Fruit fly (Drosophila melanogaster) whole organism, pupa: Measurements from ENCODE around the gene CG14322.

ENCODE experiments used
- CG12605 ChIP-seq: fragments of 200-800 bp; sonication (Bioruptor generic); IDR thresholded peaks from 2 replicates; pipeline ENCODE4 v1.3.6; 2022; ENCODE audit warnings: missing biosample characterization, missing genetic modification characterization
- CG13204 ChIP-seq: fragments of 200-800 bp; sonication (Bioruptor generic); optimal IDR thresholded peaks from 2 replicates; lab custom pipeline; 2018; ENCODE audit warnings: missing biosample characterization, mild to moderate bottlenecking, missing genetic modification characterization, moderate library complexity
- CG15710 ChIP-seq: fragments of 200-800 bp; sonication (Bioruptor generic); optimal IDR thresholded peaks from 2 replicates; lab custom pipeline; 2018; ENCODE audit warnings: missing biosample characterization, mild to moderate bottlenecking, missing genetic modification characterization, moderate library complexity
- CG8301 ChIP-seq: fragments of 200-800 bp; sonication (Bioruptor generic); optimal IDR thresholded peaks from 2 replicates; lab custom pipeline; 2018; ENCODE audit warnings: missing biosample characterization, mild to moderate bottlenecking, missing genetic modification characterization
- EcR ChIP-seq: fragments of 200-800 bp; sonication (Bioruptor generic); optimal IDR thresholded peaks from 3 replicates; lab custom pipeline; 2019; ENCODE audit warnings: missing biosample characterization, missing genetic modification characterization, mild to moderate bottlenecking, moderate library complexity, missing genetic modification reagents
- Ets98B ChIP-seq: fragments of 200-800 bp; sonication (Bioruptor generic); IDR thresholded peaks from 2 replicates; pipeline ENCODE4 v1.3.6; 2022; ENCODE audit warnings: missing biosample characterization, missing genetic modification characterization
- Pif1A ChIP-seq: fragments of 200-800 bp; sonication (Bioruptor generic); optimal IDR thresholded peaks from 3 replicates; lab custom pipeline; 2016; ENCODE audit warnings: missing biosample characterization, missing genetic modification characterization
- Pif1B ChIP-seq: fragments of 200-800 bp; sonication (Bioruptor generic); optimal IDR thresholded peaks from 3 replicates; lab custom pipeline; 2016; ENCODE audit warnings: missing biosample characterization, missing genetic modification characterization
- gl ChIP-seq: fragments of 200-800 bp; sonication (Bioruptor generic); optimal IDR thresholded peaks from 2 replicates; lab custom pipeline; 2018; ENCODE audit warnings: missing biosample characterization, mild to moderate bottlenecking, missing genetic modification characterization

DNA sequence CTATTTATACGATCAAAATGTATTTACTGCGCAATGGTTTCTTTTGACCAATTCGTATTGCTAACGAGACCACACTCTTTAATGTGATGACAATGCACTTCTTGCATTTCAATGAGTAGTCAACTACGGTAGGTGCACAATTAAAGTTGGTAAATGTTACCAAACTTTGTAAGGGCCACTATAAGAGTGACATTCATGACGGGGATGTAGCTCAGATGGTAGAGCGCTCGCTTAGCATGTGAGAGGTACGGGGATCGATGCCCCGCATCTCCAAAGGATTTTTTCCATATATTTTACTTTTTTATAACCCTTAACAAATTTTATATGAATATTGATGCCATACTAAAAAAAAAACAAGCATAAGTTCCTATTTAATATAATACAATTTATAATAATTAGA lies 20.5 kb downstream of the CG14322 start:
- no peak for TF ChIP-seq Pif1B
- TF ChIP-seq Ets98B (GFP tag; lab: Robert Waterston, UW) = no peak
- TF ChIP-seq EcR (GFP tag; lab: Kevin White, UChicago) = no peak
- no peak for TF ChIP-seq gl (tag; lab: Kevin White, UChicago)
- TF ChIP-seq CG15710 (tag; lab: Kevin White, UChicago) = no peak
- no peak for TF ChIP-seq CG12605 (GFP tag; lab: Robert Waterston, UW)
- TF ChIP-seq Pif1A = no peak
- no peak for TF ChIP-seq CG8301 (tag; lab: Kevin White, UChicago)
- TF ChIP-seq CG13204 = no peak
